Worm (Caenorhabditis elegans): Measurements from ENCODE around the gene lgc-20.

lgc-20 gene

DNA sequence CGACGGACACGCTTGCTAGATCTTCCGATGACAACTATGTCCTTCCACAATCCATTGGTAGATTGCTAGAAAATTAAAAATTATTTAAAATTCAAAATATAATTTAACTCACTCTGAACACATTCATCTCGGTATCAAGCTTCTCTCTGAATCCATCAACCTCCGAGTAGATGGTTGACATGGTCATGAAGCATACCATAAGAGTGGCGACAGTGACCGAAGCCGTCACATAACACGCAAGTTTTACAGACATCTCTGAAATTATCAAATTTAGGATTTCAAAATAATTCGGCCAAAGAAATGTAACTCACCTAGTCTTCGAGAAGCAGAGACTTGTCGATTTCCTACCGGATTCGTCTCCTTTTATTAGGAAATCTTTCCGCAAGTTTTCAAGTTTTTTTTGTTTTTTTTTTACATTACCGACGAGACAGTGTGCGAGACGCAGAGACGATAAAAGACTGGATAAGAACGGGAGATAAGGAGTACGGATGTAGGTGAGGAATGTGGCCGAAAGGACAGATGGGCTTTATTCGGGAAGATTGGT is 5.8 kb downstream of the lgc-20 start, which contains the start of gene sqt-1:
Gene sqt-1, minus strand, starts transcription at position 341 of the 544 bp plus-strand sequence.
- TF ChIP-seq ceh-31 (tag; optimal IDR thresholded peaks at IDR 0.05), result no peak
- TF ChIP-seq hlh-8 (tag; optimal IDR thresholded peaks at IDR 0.05), result no peak
- no peak for TF ChIP-seq ceh-48 (tag; optimal IDR thresholded peaks at IDR 0.05)
- no peak for TF ChIP-seq Y22D7AL.16 (tag; optimal IDR thresholded peaks at IDR 0.05)
- no peak for TF ChIP-seq che-1 (tag; optimal IDR thresholded peaks at IDR 0.05)
- TF ChIP-seq fkh-10 (GFP tag; optimal IDR thresholded peaks at IDR 0.05), result no peak
- TF ChIP-seq T23F11.4 (GFP tag; optimal IDR thresholded peaks at IDR 0.05), result no peak

DNA sequence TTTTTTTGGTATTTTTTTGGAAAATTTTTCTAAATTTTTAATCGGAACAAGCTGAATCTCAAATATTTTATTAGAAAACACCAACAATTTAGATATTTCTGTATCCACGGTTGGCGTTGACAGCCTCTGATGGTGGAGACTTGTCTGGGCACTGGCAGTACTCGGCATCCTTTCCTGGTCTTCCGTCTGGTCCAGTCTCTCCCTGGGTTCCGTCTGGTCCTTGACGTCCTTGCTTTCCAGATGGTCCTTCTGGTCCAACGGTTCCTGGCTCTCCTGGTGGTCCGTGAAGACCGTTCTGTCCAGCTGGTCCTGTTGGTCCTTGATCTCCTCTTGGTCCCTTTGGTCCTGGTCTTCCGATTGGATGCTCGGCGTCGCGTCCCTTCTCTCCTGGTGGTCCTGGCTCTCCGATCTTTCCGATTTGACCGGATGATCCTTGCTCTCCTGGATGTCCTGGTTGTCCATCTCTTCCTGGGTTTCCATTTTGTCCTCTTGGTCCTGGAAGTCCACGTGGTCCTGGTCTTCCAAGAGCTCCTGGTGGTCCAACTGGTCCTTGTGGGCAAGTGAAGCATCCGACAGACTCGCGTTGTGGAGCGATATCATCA is 6.7 kb downstream of the lgc-20 start:
- TF ChIP-seq pag-3 (tag; optimal IDR thresholded peaks at IDR 0.05; ENCODE audit: borderline replicate concordance), result no peak
- no peak for TF ChIP-seq K02D7.2 (tag; optimal IDR thresholded peaks at IDR 0.05)
- no peak for TF ChIP-seq ref-2 (tag; optimal IDR thresholded peaks at IDR 0.05)
- TF ChIP-seq sox-4 (tag; optimal IDR thresholded peaks at IDR 0.05), result no peak
- no peak for TF ChIP-seq zip-5 (tag; optimal IDR thresholded peaks at IDR 0.05)
- TF ChIP-seq npax-4 (tag; optimal IDR thresholded peaks at IDR 0.05), result no peak
- no peak for TF ChIP-seq ceh-14 (tag; optimal IDR thresholded peaks at IDR 0.05)
- no peak for TF ChIP-seq ceh-45 (GFP tag; IDR thresholded peaks at IDR 0.05)
- no peak for TF ChIP-seq rnt-1 (tag; optimal IDR thresholded peaks at IDR 0.05)
- TF ChIP-seq Y22D7AL.16 (tag; optimal IDR thresholded peaks at IDR 0.05), result no peak
- TF ChIP-seq pqm-1 (tag; optimal IDR thresholded peaks at IDR 0.05), result no peak
- TF ChIP-seq fkh-6 (tag; optimal IDR thresholded peaks at IDR 0.05), result no peak
- no peak for TF ChIP-seq ceh-19 (GFP tag; optimal IDR thresholded peaks at IDR 0.05)
- no peak for TF ChIP-seq hlh-8 (tag; optimal IDR thresholded peaks at IDR 0.05)
- no peak for TF ChIP-seq ceh-31 (tag; optimal IDR thresholded peaks at IDR 0.05)
- no peak for TF ChIP-seq fax-1 (tag; optimal IDR thresholded peaks at IDR 0.05)
- no peak for TF ChIP-seq elt-2 (tag; optimal IDR thresholded peaks at IDR 0.05)

DNA sequence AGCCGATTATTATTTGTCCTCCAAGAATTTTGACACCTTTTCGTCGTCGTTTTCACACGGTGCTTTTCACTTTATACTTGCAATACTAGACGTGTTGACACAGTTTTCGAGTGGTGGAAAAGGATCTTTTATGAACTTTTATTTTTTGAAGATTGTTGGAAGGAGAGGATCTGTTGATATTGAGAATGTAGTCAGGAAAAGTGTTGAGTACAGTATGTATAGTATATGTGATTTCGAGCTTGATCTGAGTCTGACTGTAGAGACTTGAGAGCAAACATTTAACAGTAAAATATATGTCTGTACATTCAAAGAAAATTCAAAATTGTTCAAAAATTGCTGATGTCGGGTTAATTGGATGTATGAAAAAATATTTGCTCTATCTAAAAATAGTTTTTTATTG is 7.2 kb downstream of the lgc-20 start:
- TF ChIP-seq fkh-10 (GFP tag; optimal IDR thresholded peaks at IDR 0.05), result no peak
- no peak for TF ChIP-seq pros-1 (tag; optimal IDR thresholded peaks at IDR 0.05)
- TF ChIP-seq dve-1 (tag; optimal IDR thresholded peaks at IDR 0.05), result no peak
- no peak for TF ChIP-seq ceh-2 (tag; optimal IDR thresholded peaks at IDR 0.05)
- TF ChIP-seq pha-2 (tag; optimal IDR thresholded peaks at IDR 0.05), result no peak

DNA sequence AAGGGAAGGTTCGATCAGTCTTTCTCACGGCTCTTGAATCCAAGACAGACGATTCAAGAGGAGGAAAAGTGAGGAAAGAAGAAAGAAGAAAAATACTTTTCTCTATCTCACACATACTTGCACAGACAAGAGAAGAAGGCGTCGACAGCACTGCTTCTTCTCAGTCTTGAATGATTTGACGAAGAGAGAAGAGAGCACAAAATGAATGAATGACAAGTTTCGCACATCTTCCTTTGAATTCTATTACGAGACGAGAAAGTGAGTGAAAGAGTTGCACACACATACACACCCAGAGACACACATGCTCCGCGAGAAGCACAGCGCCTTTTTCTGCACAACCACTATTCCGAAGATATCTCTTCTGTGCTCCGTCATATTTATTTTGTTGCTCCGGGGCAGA is 7.7 kb downstream of the lgc-20 start:
- TF ChIP-seq unc-42 (tag; optimal IDR thresholded peaks at IDR 0.05) (peak; percentile 96), ceh-31 (tag; optimal IDR thresholded peaks at IDR 0.05) (peak; percentile 22), tbx-2 (tag; optimal IDR thresholded peaks at IDR 0.05) (no peak)

DNA sequence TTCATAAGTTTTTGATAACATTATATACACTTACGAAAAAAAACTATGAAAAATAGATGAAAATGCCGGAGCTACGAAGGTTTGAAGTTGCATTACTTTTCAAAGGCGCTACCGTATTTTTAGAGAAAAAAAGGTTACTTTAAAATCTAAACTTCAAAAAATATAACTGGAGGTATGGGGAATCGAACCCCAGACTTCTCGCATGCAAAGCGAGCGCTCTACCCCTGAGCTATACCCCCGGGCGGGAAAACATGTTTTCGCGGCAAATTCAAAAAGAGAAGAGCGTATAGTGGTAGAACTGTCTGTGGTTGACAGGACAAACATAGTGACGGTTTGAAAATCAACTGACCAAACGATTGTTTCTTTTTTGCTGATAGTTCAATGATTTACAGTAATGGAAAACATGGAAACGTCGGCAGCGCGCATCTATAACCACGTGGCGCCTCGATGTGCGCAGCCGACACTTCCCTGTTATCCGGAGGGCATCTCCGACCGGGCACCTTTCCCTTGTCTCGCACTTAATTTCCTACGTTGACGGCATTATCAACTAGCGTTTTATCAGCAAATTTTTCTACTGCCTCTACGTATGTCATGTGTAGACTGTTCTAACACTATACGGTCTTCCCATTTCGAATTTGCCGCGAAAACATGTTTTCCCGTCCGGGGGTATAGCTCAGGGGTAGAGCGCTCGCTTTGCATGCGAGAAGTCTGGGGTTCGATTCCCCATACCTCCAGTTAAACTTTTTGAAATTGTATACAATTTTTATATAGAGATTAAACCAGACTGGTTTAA is 9.4 kb downstream of the lgc-20 start:
- TF ChIP-seq hlh-6 (tag; optimal IDR thresholded peaks at IDR 0.05) (no peak), elt-2 (tag; optimal IDR thresholded peaks at IDR 0.05) (peak; percentile 55), lim-6 (tag; optimal IDR thresholded peaks at IDR 0.05) (no peak), nhr-232 (tag; optimal IDR thresholded peaks at IDR 0.05) (no peak), hlh-30 (tag; optimal IDR thresholded peaks at IDR 0.05; ENCODE audit: insufficient read depth) (no peak), ahr-1 (tag; optimal IDR thresholded peaks at IDR 0.05) (no peak), T23F11.4 (GFP tag; optimal IDR thresholded peaks at IDR 0.05) (no peak)

Measured in whole organism, late embryonic.